Worm (Caenorhabditis elegans): ENCODE results near the gene madf-11.

DNA sequence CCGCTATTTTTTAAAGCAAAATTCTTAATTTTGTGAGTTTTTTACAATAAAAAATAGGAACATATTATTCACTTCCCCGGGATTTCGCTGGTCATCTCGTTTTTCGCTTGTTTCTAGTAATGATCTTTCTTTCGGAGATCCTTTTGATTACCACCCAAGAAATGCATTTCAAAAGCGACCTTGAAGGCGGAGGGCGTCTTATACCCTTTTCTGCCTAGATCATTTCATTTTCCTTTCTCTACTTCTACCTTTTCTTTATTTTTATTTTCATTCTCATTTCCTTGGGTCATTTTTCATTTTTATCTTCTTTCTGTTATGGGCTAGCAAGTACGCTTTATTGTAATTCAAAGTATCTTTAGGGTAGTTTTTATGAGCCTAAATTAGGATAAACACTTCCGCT is 16.9 kb upstream of the madf-11 start:
- TF ChIP-seq F39B2.1 (GFP tag; IDR thresholded peaks at IDR 0.05) (no peak), ztf-6 (GFP tag; IDR thresholded peaks at IDR 0.05) (no peak), aptf-3 (GFP tag; IDR thresholded peaks at IDR 0.05) (no peak), die-1 (tag; optimal IDR thresholded peaks at IDR 0.05) (no peak), ZK185.1 (tag; optimal IDR thresholded peaks at IDR 0.05; ENCODE audit: poor library complexity, severe bottlenecking) (no peak), pha-4 (tag; optimal IDR thresholded peaks at IDR 0.05) (no peak), him-1 (tag; optimal IDR thresholded peaks at IDR 0.05) (no peak), F23B12.7 (tag; optimal IDR thresholded peaks at IDR 0.05; ENCODE audit: insufficient read depth) (no peak)

Data from whole organism, young adult.